Worm (Caenorhabditis elegans): ENCODE measurements around the gene F17A2.13.

F17A2.13 gene

DNA sequence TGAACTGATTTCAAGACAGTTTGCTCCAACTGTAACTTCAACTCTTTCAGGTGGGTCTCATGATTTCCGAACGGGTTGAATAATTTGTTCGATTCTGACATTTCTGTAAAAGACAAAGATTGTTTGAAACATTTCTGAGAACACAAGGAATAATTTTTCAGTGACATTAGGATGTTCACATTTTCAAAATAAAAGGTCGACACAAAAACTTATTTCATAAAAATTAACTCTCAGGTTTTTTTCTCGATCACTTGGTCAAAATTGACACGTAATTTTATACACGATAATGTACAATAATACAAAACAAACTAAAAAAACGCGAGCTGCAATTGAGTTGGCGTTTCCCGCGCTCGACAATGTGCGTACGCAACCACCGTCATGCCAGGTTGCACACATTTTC is 49.9 kb downstream of the F17A2.13 start, which contains the start of gene rif-1.2:
Gene rif-1.2, minus strand, starts transcription at position 101 of the 400 bp plus-strand sequence.
- TF ChIP-seq scrt-1 (GFP tag; IDR thresholded peaks at IDR 0.05) (no peak), pes-1 (GFP tag; IDR thresholded peaks at IDR 0.05) (no peak), hnd-1 (tag; optimal IDR thresholded peaks at IDR 0.05) (no peak), ceh-36 (tag; optimal IDR thresholded peaks at IDR 0.05) (no peak), ceh-13 (GFP tag; optimal IDR thresholded peaks at IDR 0.05) (no peak), B0310.2 (tag; optimal IDR thresholded peaks at IDR 0.05) (no peak), hmg-4 (GFP tag; optimal IDR thresholded peaks at IDR 0.05) (no peak), aly-1 (tag; optimal IDR thresholded peaks at IDR 0.05) (no peak), ama-1 (optimal IDR thresholded peaks at IDR 0.05) (no peak), hmbx-1 (tag; optimal IDR thresholded peaks at IDR 0.05) (no peak), F13C5.2 (tag; optimal IDR thresholded peaks at IDR 0.05) (no peak), flt-1 (GFP tag; IDR thresholded peaks at IDR 0.05) (no peak), sea-1 (GFP tag; conservative IDR thresholded peaks at IDR 0.05) (no peak), ets-7 (tag; optimal IDR thresholded peaks at IDR 0.05) (no peak), tbx-37 (GFP tag; conservative IDR thresholded peaks at IDR 0.05) (no peak), tra-4 (tag; optimal IDR thresholded peaks at IDR 0.05) (no peak), tbx-11 (GFP tag; IDR thresholded peaks at IDR 0.05) (no peak)
